Fruit fly (Drosophila melanogaster): ENCODE measurements around the gene Alp11.
A peak's percentile ranks its signal among the peaks of the same experiment; 100 is the strongest.

Alp11 gene

dm6 chrX:15602438-15602837 lies 14.9 kb downstream of the Alp11 start (continued):
- TF ChIP-seq otp (GFP tag; IDR thresholded peaks at IDR 0.05): no peak
- no peak for TF ChIP-seq Six4 (GFP tag; optimal IDR thresholded peaks at IDR 0.05)
- no peak for TF ChIP-seq CG31365 (tag; optimal IDR thresholded peaks at IDR 0.05)
- TF ChIP-seq p53 (GFP tag; optimal IDR thresholded peaks at IDR 0.05): no peak
- no peak for TF ChIP-seq zfh2 (GFP tag; optimal IDR thresholded peaks at IDR 0.05)
- no peak for TF ChIP-seq CG8290 (GFP tag; optimal IDR thresholded peaks at IDR 0.05)
- peak in 1 of 2 experiments; percentile 75 for TF ChIP-seq CG8290 (tag; optimal IDR thresholded peaks at IDR 0.05)
- no peak for TF ChIP-seq CG10431 (GFP tag; optimal IDR thresholded peaks at IDR 0.05)
- no peak for TF ChIP-seq CG2875 (GFP tag; optimal IDR thresholded peaks at IDR 0.05)
- no peak for TF ChIP-seq bab2 (GFP tag; optimal IDR thresholded peaks at IDR 0.05)
- TF ChIP-seq CG18599 (GFP tag; optimal IDR thresholded peaks at IDR 0.05): peak; percentile 24
- TF ChIP-seq Atf-2 (GFP tag; optimal IDR thresholded peaks at IDR 0.05): no peak
- 0 out of 3 replicates have a peak, but pooled peaks have one; percentile 3 for TF ChIP-seq CG11456 (GFP tag; IDR thresholded peaks at IDR 0.05)
- no peak for TF ChIP-seq CG10147 (GFP tag; optimal IDR thresholded peaks at IDR 0.05)
- TF ChIP-seq dan (GFP tag; IDR thresholded peaks at IDR 0.05): no peak
- TF ChIP-seq CG2116 (GFP tag; optimal IDR thresholded peaks at IDR 0.05): no peak
- TF ChIP-seq sens (GFP tag): peak; percentile 66
- peak; percentile 19 for TF ChIP-seq CG13424 (tag; optimal IDR thresholded peaks at IDR 0.05)
- peak; percentile 16 for TF ChIP-seq PHDP (tag; optimal IDR thresholded peaks at IDR 0.05)
- no peak for TF ChIP-seq Adf1 (GFP tag; IDR thresholded peaks at IDR 0.05)
- no peak for TF ChIP-seq CG33213 (GFP tag; optimal IDR thresholded peaks at IDR 0.05)
- no peak for TF ChIP-seq scrt (GFP tag; optimal IDR thresholded peaks at IDR 0.05)
- no peak for TF ChIP-seq amos (GFP tag; IDR thresholded peaks at IDR 0.05; ENCODE audit: partially characterized antibody)
- TF ChIP-seq dmrt11E (tag; optimal IDR thresholded peaks at IDR 0.05): no peak
- no peak for TF ChIP-seq CG12155 (GFP tag; optimal IDR thresholded peaks at IDR 0.05)
- no peak for TF ChIP-seq D (optimal IDR thresholded peaks at IDR 0.05)
- TF ChIP-seq D (GFP tag; optimal IDR thresholded peaks at IDR 0.05): no peak
- TF ChIP-seq Scr (GFP tag; IDR thresholded peaks at IDR 0.05; ENCODE audit: partially characterized antibody): no peak
- TF ChIP-seq Dad (GFP tag; optimal IDR thresholded peaks at IDR 0.05): no peak
- peak; percentile 36 for TF ChIP-seq CG13296 (GFP tag; optimal IDR thresholded peaks at IDR 0.05)
- peak; percentile 10 for TF ChIP-seq Asciz (GFP tag; optimal IDR thresholded peaks at IDR 0.05)
- no peak for TF ChIP-seq ssp (GFP tag; IDR thresholded peaks at IDR 0.05)
- no peak for TF ChIP-seq Abd-B (GFP tag; optimal IDR thresholded peaks at IDR 0.05)
- TF ChIP-seq CG17359 (tag; optimal IDR thresholded peaks at IDR 0.05): peak; percentile 26
- no peak for TF ChIP-seq NC2β (GFP tag; optimal IDR thresholded peaks at IDR 0.05)
- no peak for TF ChIP-seq CG4854 (GFP tag; optimal IDR thresholded peaks at IDR 0.05)
- no peak for TF ChIP-seq CG6765 (GFP tag; optimal IDR thresholded peaks at IDR 0.05)
- no peak for TF ChIP-seq CG7556 (GFP tag; optimal IDR thresholded peaks at IDR 0.05)
- no peak for TF ChIP-seq klu (GFP tag; IDR thresholded peaks at IDR 0.05)
- TF ChIP-seq HmgD (GFP tag; optimal IDR thresholded peaks at IDR 0.05): no peak
- no peak for TF ChIP-seq ems (GFP tag; optimal IDR thresholded peaks at IDR 0.05)
- no peak for TF ChIP-seq Kr (GFP tag; optimal IDR thresholded peaks at IDR 0.05)
- TF ChIP-seq sd (tag; optimal IDR thresholded peaks at IDR 0.05): no peak
- no peak for TF ChIP-seq cwo (GFP tag; optimal IDR thresholded peaks at IDR 0.05)
- no peak for TF ChIP-seq emc (GFP tag; optimal IDR thresholded peaks at IDR 0.05)
- TF ChIP-seq CG1792 (GFP tag; optimal IDR thresholded peaks at IDR 0.05): no peak
- TF ChIP-seq hb (GFP tag; IDR thresholded peaks at IDR 0.05; ENCODE audit: partially characterized antibody): no peak
- no peak for TF ChIP-seq Atf3 (GFP tag; optimal IDR thresholded peaks at IDR 0.05)
- no peak for TF ChIP-seq wor (GFP tag; IDR thresholded peaks at IDR 0.05)
- TF ChIP-seq CG6813 (GFP tag; optimal IDR thresholded peaks at IDR 0.05): no peak
- TF ChIP-seq psq (GFP tag; optimal IDR thresholded peaks at IDR 0.05): no peak
- TF ChIP-seq CkIIα-i1 (GFP tag; IDR thresholded peaks at IDR 0.05): no peak

All from whole organism, embryonic.